Worm (Caenorhabditis elegans) whole organism, L4 larva: ENCODE measurements around the gene C04G6.2.

Source experiments
- F49E8.2 ChIP-seq: sonication (generic microtip); optimal IDR thresholded peaks from 2 replicates; lab custom pipeline; 2016; ENCODE audit warnings: missing compliant biosample characterization, mild to moderate bottlenecking, missing genetic modification characterization, borderline replicate concordance
- Y48G9A.11 ChIP-seq: fragments of 200-800 bp; sonication (Bioruptor generic); IDR thresholded peaks from 2 replicates; pipeline ENCODE4 v1.3.6; 2022; ENCODE audit warnings: missing genetic modification reagents, missing genetic modification characterization, missing compliant biosample characterization
- ZK337.2 ChIP-seq: fragments of 200-800 bp; sonication (Bioruptor generic); IDR thresholded peaks from 2 replicates; pipeline ENCODE4 v1.3.6; 2022; ENCODE audit warnings: missing genetic modification reagents, missing genetic modification characterization, missing compliant biosample characterization
- aha-1 ChIP-seq: fragments of 150-350 bp; peaks from one replicate; lab custom pipeline; 2014; ENCODE audit warnings: missing biosample characterization, missing genetic modification characterization
- aly-2 ChIP-seq: sonication (generic microtip); optimal IDR thresholded peaks from 2 replicates; lab custom pipeline; 2018; ENCODE audit warnings: missing biosample characterization, missing genetic modification characterization
- ama-1 ChIP-seq: fragments of 150-350 bp; optimal IDR thresholded peaks from 2 replicates; lab custom pipeline; 2014; ENCODE audit warnings: inconsistent platforms, mixed read lengths
- ceh-44 ChIP-seq: fragments of 200-800 bp; sonication (Bioruptor generic); IDR thresholded peaks from 2 replicates; pipeline ENCODE4 v1.3.6; 2022; ENCODE audit warnings: missing genetic modification reagents, missing genetic modification characterization, missing compliant biosample characterization
- ctbp-1 ChIP-seq: fragments of 200-800 bp; sonication (Bioruptor generic); IDR thresholded peaks from 2 replicates; pipeline ENCODE4 v1.3.6; 2022; ENCODE audit warnings: missing genetic modification reagents, missing genetic modification characterization, missing compliant biosample characterization
- daf-12 ChIP-seq: fragments of 150-350 bp; optimal IDR thresholded peaks from 2 replicates; lab custom pipeline; 2014; ENCODE audit warnings: missing biosample characterization, missing genetic modification reagents, missing genetic modification characterization
- daf-16 ChIP-seq, 3 experiments: sonication (generic microtip); optimal IDR thresholded peaks; 2 replicates each; lab custom pipeline; 2016 to 2017; ENCODE audit warnings: missing genetic modification characterization in 3 of 3, missing genetic modification reagents in 3 of 3, mild to moderate bottlenecking in 2 of 3, missing compliant biosample characterization in 2 of 3, missing biosample characterization in 1 of 3, moderate library complexity in 1 of 3
- dmd-6 ChIP-seq: fragments of 200-800 bp; sonication (Bioruptor generic); IDR thresholded peaks from 2 replicates; pipeline ENCODE4 v1.3.6; 2022; ENCODE audit warnings: missing genetic modification reagents, missing genetic modification characterization, missing compliant biosample characterization
- dpl-1 ChIP-seq: fragments of 150-350 bp; optimal IDR thresholded peaks from 2 replicates; lab custom pipeline; 2014; ENCODE audit warnings: missing biosample characterization, missing genetic modification reagents, missing genetic modification characterization
- duxl-1 ChIP-seq: sonication (generic microtip); optimal IDR thresholded peaks from 2 replicates; lab custom pipeline; 2016; ENCODE audit warnings: mild to moderate bottlenecking, missing genetic modification characterization, moderate library complexity, missing compliant biosample characterization; ENCODE audit not compliant: poor library complexity
- dve-1 ChIP-seq: sonication (generic microtip); optimal IDR thresholded peaks from 2 replicates; lab custom pipeline; 2017; ENCODE audit warnings: antibody characterized with exemption, mild to moderate bottlenecking, missing genetic modification characterization, missing compliant biosample characterization; ENCODE audit not compliant: insufficient read depth
- fkh-10 ChIP-seq: fragments of 150-350 bp; optimal IDR thresholded peaks from 2 replicates; lab custom pipeline; 2014; ENCODE audit warnings: missing biosample characterization, missing genetic modification reagents, missing genetic modification characterization
- hlh-11 ChIP-seq: fragments of 200-800 bp; sonication (Bioruptor generic); optimal IDR thresholded peaks from 2 replicates; lab custom pipeline; 2018; ENCODE audit warnings: mild to moderate bottlenecking, missing genetic modification characterization, missing compliant biosample characterization
- hlh-30 ChIP-seq: sonication (generic microtip); optimal IDR thresholded peaks from 2 replicates; lab custom pipeline; 2017; ENCODE audit warnings: antibody characterized with exemption, mild to moderate bottlenecking, missing genetic modification characterization, missing compliant biosample characterization; ENCODE audit not compliant: insufficient read depth
- jun-1 ChIP-seq: fragments of 150-350 bp; optimal IDR thresholded peaks from 2 replicates; lab custom pipeline; 2014; ENCODE audit warnings: missing biosample characterization, missing genetic modification reagents, missing genetic modification characterization
- lir-3 ChIP-seq: sonication (generic microtip); optimal IDR thresholded peaks from 2 replicates; lab custom pipeline; 2016; ENCODE audit warnings: mild to moderate bottlenecking, missing genetic modification characterization, missing compliant biosample characterization
- madf-5 ChIP-seq, 2 experiments: fragments of 200-800 bp; sonication (Bioruptor generic); IDR thresholded peaks; 2 replicates each; pipeline ENCODE4 v1.3.6; 2022; ENCODE audit warnings: missing compliant biosample characterization in 2 of 2, missing genetic modification characterization in 2 of 2
- mdt-29 ChIP-seq: fragments of 200-800 bp; sonication (Bioruptor generic); IDR thresholded peaks from 2 replicates; pipeline ENCODE4 v1.3.6; 2022; ENCODE audit warnings: missing genetic modification reagents, missing genetic modification characterization, missing compliant biosample characterization
- mes-2 ChIP-seq: sonication (generic microtip); optimal IDR thresholded peaks from 2 replicates; lab custom pipeline; 2016; ENCODE audit warnings: missing genotype, mild to moderate bottlenecking, missing genetic modification characterization, missing compliant biosample characterization; ENCODE audit not compliant: poor library complexity, severe bottlenecking
- nhr-28 ChIP-seq: fragments of 150-350 bp; optimal IDR thresholded peaks from 2 replicates; lab custom pipeline; 2014; ENCODE audit warnings: missing biosample characterization, missing genetic modification characterization
- nhr-48 ChIP-seq: sonication (generic microtip); optimal IDR thresholded peaks from 2 replicates; lab custom pipeline; 2016; ENCODE audit warnings: mild to moderate bottlenecking, missing genetic modification characterization, missing compliant biosample characterization
- nhr-77 ChIP-seq: fragments of 150-350 bp; optimal IDR thresholded peaks from 2 replicates; lab custom pipeline; 2014; ENCODE audit warnings: missing biosample characterization, missing genetic modification characterization
- php-3 ChIP-seq: fragments of 200-800 bp; sonication (Bioruptor generic); IDR thresholded peaks from 2 replicates; pipeline ENCODE4 v1.3.6; 2022; ENCODE audit warnings: missing genetic modification reagents, missing genetic modification characterization, missing compliant biosample characterization
- pqm-1 ChIP-seq: sonication (generic microtip); optimal IDR thresholded peaks from 2 replicates; lab custom pipeline; 2017; ENCODE audit warnings: missing biosample characterization, missing genetic modification characterization
- sdz-12 ChIP-seq: fragments of 200-800 bp; sonication (Bioruptor generic); optimal IDR thresholded peaks from 2 replicates; lab custom pipeline; 2018; ENCODE audit warnings: mild to moderate bottlenecking, missing genetic modification characterization, missing compliant biosample characterization
- set-16 ChIP-seq: fragments of 200-800 bp; sonication (Bioruptor generic); IDR thresholded peaks from 2 replicates; pipeline ENCODE4 v1.3.6; 2022; ENCODE audit warnings: missing genetic modification reagents, missing genetic modification characterization, missing compliant biosample characterization
- snpc-1.2 ChIP-seq: fragments of 200-800 bp; sonication (Bioruptor generic); IDR thresholded peaks from 2 replicates; pipeline ENCODE4 v1.3.6; 2022; ENCODE audit warnings: missing genetic modification reagents, missing genetic modification characterization, missing compliant biosample characterization
- tra-1 ChIP-seq: fragments of 200-800 bp; sonication (Bioruptor generic); IDR thresholded peaks from 2 replicates; pipeline ENCODE4 v1.3.6; 2022; ENCODE audit warnings: missing genetic modification reagents, missing genetic modification characterization, missing compliant biosample characterization
- unc-130 ChIP-seq: sonication (generic microtip); optimal IDR thresholded peaks from 2 replicates; lab custom pipeline; 2016; ENCODE audit warnings: missing genetic modification reagents, missing genetic modification characterization, missing compliant biosample characterization
- unc-62 ChIP-seq, 3 experiments: fragments of 150-350 bp in 1 of 3; sonication (generic microtip); optimal IDR thresholded peaks in 2 of 3; peaks in 1 of 3; 1 replicate in 1 of 3; 2 replicates in 2 of 3; lab custom pipeline; 2014 to 2017; ENCODE audit warnings: missing biosample characterization in 3 of 3, missing genetic modification characterization in 3 of 3, missing genetic modification reagents in 3 of 3, missing genotype in 1 of 3
- zip-11 ChIP-seq: fragments of 200-800 bp; sonication (Bioruptor generic); IDR thresholded peaks from 2 replicates; pipeline ENCODE4 v1.3.6; 2022; ENCODE audit warnings: missing genetic modification characterization, missing compliant biosample characterization

Gene C04G6.2

DNA sequence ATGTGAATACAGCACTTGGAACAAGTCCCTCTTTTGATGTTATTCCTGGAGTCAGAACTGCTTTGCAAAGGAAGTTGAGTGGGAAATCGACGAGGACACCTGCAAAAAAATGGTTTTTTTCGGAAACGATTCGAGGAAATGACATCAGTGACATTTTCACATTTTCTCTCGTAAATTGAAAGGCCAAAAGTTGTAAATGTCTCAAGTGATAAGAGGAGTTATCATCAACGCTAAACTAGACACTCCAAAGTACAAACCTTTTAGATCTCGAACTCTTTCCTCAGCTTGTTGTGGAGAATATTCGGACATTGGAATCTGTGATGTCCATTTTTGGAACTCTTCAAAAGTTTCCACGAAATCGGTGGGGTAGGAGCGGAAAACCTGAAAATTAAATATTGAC is 8.8 kb upstream of the C04G6.2 start:
- no peak for TF ChIP-seq pqm-1 (tag; lab: Kevin White, UChicago)
- peak; percentile 39 for TF ChIP-seq nhr-28
- TF ChIP-seq dmd-6 (GFP tag; lab: Robert Waterston, UW) = peak; percentile 25; the same call in 1 of the 2 replicates
- TF ChIP-seq, all 104 proteins: peak for 2

DNA sequence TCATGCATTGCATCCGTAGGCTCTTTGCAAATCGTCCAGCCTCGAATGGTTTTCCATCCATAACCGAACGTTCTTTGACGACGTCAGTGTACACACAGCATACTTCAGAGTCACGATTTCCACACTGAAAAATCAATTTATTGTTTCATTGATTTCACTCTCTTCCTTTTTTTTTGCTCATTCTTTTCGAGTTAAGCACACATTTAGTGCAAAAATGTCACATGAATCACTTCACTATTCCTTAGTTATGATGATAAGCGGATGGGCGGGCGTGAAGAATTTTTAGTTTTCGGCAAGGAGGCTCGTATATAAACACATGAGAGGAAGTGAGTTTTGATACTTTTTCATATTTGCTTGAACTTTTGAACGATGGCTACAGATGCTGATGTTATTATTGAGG is 7.6 kb upstream of the C04G6.2 start, which contains the start of gene txt-9:
Gene txt-9 (plus strand): TSS at position 336 of the 400 bp plus-strand sequence.
- TF ChIP-seq madf-5 (GFP tag; IDR thresholded peaks at IDR 0.05; lab: Robert Waterston, UW) (no peak), aha-1 (tag; lab: Kevin White, UChicago) (peak; percentile 92), php-3 (GFP tag; lab: Robert Waterston, UW) (no peak), hlh-11 (tag; lab: Kevin White, UChicago) (no peak), unc-62 (GFP tag; optimal IDR thresholded peaks at IDR 0.05 in 1 of 2; lab: Kevin White, UChicago) (peak in 1 of 2 experiments; percentile 77), unc-62 (tag; optimal IDR thresholded peaks at IDR 0.05; lab: Kevin White, UChicago) (no peak), daf-16 (GFP tag; optimal IDR thresholded peaks at IDR 0.05; lab: Kevin White, UChicago) (no peak), daf-16 (tag; optimal IDR thresholded peaks at IDR 0.05; lab: Kevin White, UChicago) (peak; percentile 1), nhr-28 (peak; percentile 38), hlh-30 (tag; lab: Kevin White, UChicago) (peak; percentile 17)
- TF ChIP-seq, all 104 proteins: peak for 5

DNA sequence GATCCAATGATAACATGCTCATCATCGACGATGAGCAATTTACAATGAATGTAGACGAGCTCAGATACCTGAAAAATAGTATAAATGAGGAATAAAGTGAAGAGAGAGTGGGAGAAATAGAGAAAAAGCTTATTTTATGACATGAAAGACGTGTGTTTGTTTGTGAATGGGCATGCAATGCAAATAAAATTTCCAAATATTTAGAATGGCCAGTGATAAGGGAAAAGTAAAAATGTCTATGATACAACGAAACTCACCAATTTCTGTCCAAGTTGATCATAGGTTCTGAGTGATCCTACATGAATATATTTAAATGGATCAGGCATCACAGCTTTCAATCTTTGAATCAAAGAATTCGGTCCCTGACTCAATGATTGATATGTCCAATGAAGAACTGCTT is 6.9 kb upstream of the C04G6.2 start:
- peak; percentile 25 for TF ChIP-seq mes-2 (tag; lab: Kevin White, UChicago)
- TF ChIP-seq ama-1 (lab: Kevin White, UChicago) = no peak
- peak; percentile 33 for TF ChIP-seq dve-1
- TF ChIP-seq ZK337.2 (GFP tag; lab: Robert Waterston, UW) = no peak
- peak; percentile 15 for TF ChIP-seq nhr-28
- TF ChIP-seq snpc-1.2 (GFP tag; lab: Robert Waterston, UW) = no peak
- no peak for TF ChIP-seq daf-16 (GFP tag; optimal IDR thresholded peaks at IDR 0.05; lab: Kevin White, UChicago)
- peak; percentile 39 for TF ChIP-seq daf-16 (tag; optimal IDR thresholded peaks at IDR 0.05; lab: Kevin White, UChicago)
- TF ChIP-seq zip-11 (GFP tag; lab: Robert Waterston, UW) = no peak
- no peak for TF ChIP-seq hlh-11 (tag; lab: Kevin White, UChicago)
- TF ChIP-seq lir-3 = no peak
- TF ChIP-seq ceh-44 (GFP tag; lab: Robert Waterston, UW) = no peak
- no peak for TF ChIP-seq jun-1 (tag; lab: Kevin White, UChicago)
- TF ChIP-seq duxl-1 = no peak
- no peak for TF ChIP-seq dpl-1 (GFP tag; lab: Kevin White, UChicago)
- no peak for TF ChIP-seq unc-130 (GFP tag; lab: Kevin White, UChicago)
- TF ChIP-seq aly-2 = no peak
- no peak for TF ChIP-seq ctbp-1 (GFP tag; lab: Robert Waterston, UW)
- TF ChIP-seq set-16 = no peak
- TF ChIP-seq sdz-12 (GFP tag; lab: Kevin White, UChicago) = no peak
- TF ChIP-seq daf-12 (tag; lab: Kevin White, UChicago) = no peak
- TF ChIP-seq tra-1 (GFP tag; lab: Robert Waterston, UW) = no peak
- no peak for TF ChIP-seq nhr-77
- peak; percentile 19 for TF ChIP-seq pqm-1 (tag; lab: Kevin White, UChicago)
- peak; percentile 64 for TF ChIP-seq aha-1 (tag; lab: Kevin White, UChicago)
- TF ChIP-seq, all 104 proteins: peak for 6

DNA sequence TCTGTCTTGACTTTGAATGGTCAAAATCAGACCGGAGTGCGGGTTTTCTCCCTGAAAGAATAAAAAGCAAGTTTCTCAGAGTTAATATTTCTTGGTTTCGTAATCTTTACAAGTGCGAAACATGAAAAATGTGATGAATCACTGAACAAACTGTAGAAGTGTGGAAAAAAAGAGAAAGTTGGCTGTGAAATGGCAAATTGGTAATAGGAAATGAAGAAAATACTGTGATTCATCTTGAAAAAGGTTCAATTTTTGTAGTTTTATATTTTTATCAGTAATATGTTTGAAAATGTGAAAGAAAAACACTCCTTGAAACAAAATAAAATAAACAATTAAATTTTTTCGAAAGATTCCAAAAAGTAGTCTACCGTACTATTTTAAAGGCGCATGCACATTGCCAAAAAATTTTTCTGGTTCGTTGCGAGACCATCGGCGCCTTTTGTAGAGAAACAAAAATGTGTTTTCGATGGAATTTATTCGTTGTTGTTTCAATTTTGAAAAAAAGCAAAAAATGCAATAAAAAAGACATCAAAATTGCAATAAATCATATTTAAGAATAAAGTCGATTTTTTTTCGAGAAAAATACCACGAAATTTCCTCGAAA is 1.3 kb upstream of the C04G6.2 start, which contains the start of gene pld-1:
Gene pld-1 (minus strand): TSS at position 51 of the 604 bp plus-strand sequence.
- TF ChIP-seq unc-130 (GFP tag; lab: Kevin White, UChicago) = peak; percentile 26
- TF ChIP-seq nhr-48 (tag; lab: Kevin White, UChicago) = no peak
- no peak for TF ChIP-seq zip-11 (GFP tag; lab: Robert Waterston, UW)
- TF ChIP-seq F49E8.2 = peak; percentile 53
- no peak for TF ChIP-seq mdt-29 (GFP tag; lab: Robert Waterston, UW)
- no peak for TF ChIP-seq fkh-10 (GFP tag; lab: Kevin White, UChicago)
- 0 out of 2 replicates have a peak, but pooled peaks have one; percentile 39 for TF ChIP-seq Y48G9A.11 (GFP tag; lab: Robert Waterston, UW)
